Fruit fly (Drosophila melanogaster) whole organism, prepupa: ENCODE data around the gene twit.
A peak's percentile ranks its signal among the peaks of the same experiment; 100 is the strongest.

Source experiments
- CG11762 ChIP-seq: fragments of 200-800 bp; sonication (Bioruptor generic); optimal IDR thresholded peaks from 3 replicates; lab custom pipeline; 2016; ENCODE audit warnings: missing biosample characterization, missing genetic modification characterization; ENCODE audit not compliant: insufficient read depth
- CG11902 ChIP-seq: fragments of 200-800 bp; sonication (Bioruptor generic); optimal IDR thresholded peaks from 3 replicates; lab custom pipeline; 2016; ENCODE audit warnings: missing biosample characterization, missing genetic modification characterization
- CG8119 ChIP-seq: fragments of 200-800 bp; sonication (Bioruptor generic); IDR thresholded peaks from 3 replicates; pipeline ENCODE4 v1.3.6; 2022; ENCODE audit warnings: missing biosample characterization, missing genetic modification characterization
- Lpt ChIP-seq: fragments of 200-800 bp; sonication (Bioruptor generic); optimal IDR thresholded peaks from 3 replicates; lab custom pipeline; 2016; ENCODE audit warnings: missing biosample characterization, missing genetic modification characterization
- fd59A ChIP-seq: fragments of 200-800 bp; sonication (Bioruptor generic); optimal IDR thresholded peaks from 2 replicates; lab custom pipeline; 2017; ENCODE audit warnings: missing biosample characterization, mild to moderate bottlenecking, missing genetic modification characterization, missing genetic modification reagents

DNA sequence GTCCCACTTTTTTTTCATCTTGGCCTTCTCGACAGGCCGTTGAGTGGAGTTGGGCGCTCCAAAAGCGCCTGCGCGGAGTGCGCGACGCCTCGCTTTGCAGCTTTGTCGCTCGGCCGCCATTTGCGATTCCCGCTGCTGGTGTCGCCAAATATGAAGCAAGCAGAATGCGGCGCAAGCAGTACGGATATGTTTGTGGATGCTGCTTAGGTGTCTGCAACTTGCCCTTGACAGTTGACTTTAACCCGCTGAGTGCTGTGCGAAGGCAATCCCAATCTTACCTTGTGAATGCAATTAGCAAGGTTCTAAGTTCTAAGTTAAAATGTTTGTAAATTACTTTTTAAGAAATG, 30.4 kb upstream of the twit start:
- TF ChIP-seq CG11902 (GFP tag; lab: Kevin White, UChicago), result no peak
- TF ChIP-seq CG11762 (GFP tag; lab: Kevin White, UChicago), result no peak
- no peak for TF ChIP-seq CG8119
- peak; percentile 9 for TF ChIP-seq fd59A (GFP tag; lab: Kevin White, UChicago)
- no peak for TF ChIP-seq Lpt
